Worm (Caenorhabditis elegans) whole organism, late embryonic: Measurements from ENCODE around the gene spp-21.

Source experiments
- C38D4.7 ChIP-seq: fragments of 200-800 bp; sonication (Bioruptor generic); optimal IDR thresholded peaks from 2 replicates; lab custom pipeline; 2018; ENCODE audit warnings: mild to moderate bottlenecking, missing genetic modification characterization, moderate library complexity, missing compliant biosample characterization
- K02D7.2 ChIP-seq: sonication (generic microtip); optimal IDR thresholded peaks from 2 replicates; lab custom pipeline; 2017; ENCODE audit warnings: mild to moderate bottlenecking, missing genetic modification characterization, missing compliant biosample characterization
- T23F11.4 ChIP-seq: fragments of 200-800 bp; sonication (Bioruptor generic); optimal IDR thresholded peaks from 2 replicates; lab custom pipeline; 2018; ENCODE audit warnings: mild to moderate bottlenecking, missing genetic modification characterization, missing compliant biosample characterization
- ama-1 ChIP-seq: fragments of 150-350 bp; optimal IDR thresholded peaks from 2 replicates; lab custom pipeline; 2014
- ceh-14 ChIP-seq: sonication (generic microtip); optimal IDR thresholded peaks from 2 replicates; lab custom pipeline; 2016; ENCODE audit warnings: missing genotype, missing genetic modification characterization, missing compliant biosample characterization
- ceh-19 ChIP-seq: fragments of 200-800 bp; sonication (Bioruptor generic); optimal IDR thresholded peaks from 2 replicates; lab custom pipeline; 2018; ENCODE audit warnings: mild to moderate bottlenecking, missing genetic modification characterization, missing compliant biosample characterization
- ceh-24 ChIP-seq: sonication (generic microtip); optimal IDR thresholded peaks from 2 replicates; lab custom pipeline; 2016; ENCODE audit warnings: mild to moderate bottlenecking, missing genetic modification characterization, missing compliant biosample characterization
- ceh-30 ChIP-seq: fragments of 150-350 bp; optimal IDR thresholded peaks from 2 replicates; lab custom pipeline; 2014; ENCODE audit warnings: missing biosample characterization, missing genetic modification characterization
- ceh-31 ChIP-seq: sonication (generic microtip); optimal IDR thresholded peaks from 2 replicates; lab custom pipeline; 2016; ENCODE audit warnings: missing genetic modification characterization, missing compliant biosample characterization
- ceh-45 ChIP-seq: fragments of 200-800 bp; sonication (Bioruptor generic); IDR thresholded peaks from 2 replicates; pipeline ENCODE4 v1.3.6; 2022; ENCODE audit warnings: missing genetic modification reagents, missing genetic modification characterization, missing compliant biosample characterization
- dmd-4 ChIP-seq: sonication (generic microtip); optimal IDR thresholded peaks from 2 replicates; lab custom pipeline; 2016; ENCODE audit warnings: borderline replicate concordance, missing genetic modification characterization, missing compliant biosample characterization
- elt-2 ChIP-seq: sonication (generic microtip); optimal IDR thresholded peaks from 2 replicates; lab custom pipeline; 2016; ENCODE audit warnings: missing genetic modification reagents, missing genetic modification characterization, missing compliant biosample characterization
- elt-4 ChIP-seq: sonication (generic microtip); optimal IDR thresholded peaks from 2 replicates; lab custom pipeline; 2016; ENCODE audit warnings: missing genetic modification characterization, missing compliant biosample characterization
- ets-4 ChIP-seq: sonication (generic microtip); optimal IDR thresholded peaks from 2 replicates; lab custom pipeline; 2016; ENCODE audit warnings: missing genetic modification characterization, missing compliant biosample characterization
- fkh-10 ChIP-seq: fragments of 150-350 bp; optimal IDR thresholded peaks from 2 replicates; lab custom pipeline; 2014; ENCODE audit warnings: missing biosample characterization, missing genetic modification reagents, missing genetic modification characterization
- fkh-6 ChIP-seq: sonication (generic microtip); optimal IDR thresholded peaks from 2 replicates; lab custom pipeline; 2016; ENCODE audit warnings: missing genetic modification characterization, missing compliant biosample characterization
- hlh-30 ChIP-seq: sonication (generic microtip); optimal IDR thresholded peaks from 2 replicates; lab custom pipeline; 2017; ENCODE audit warnings: antibody characterized with exemption, missing genetic modification characterization, missing compliant biosample characterization; ENCODE audit not compliant: insufficient read depth
- lim-6 ChIP-seq: sonication (generic microtip); optimal IDR thresholded peaks from 2 replicates; lab custom pipeline; 2016; ENCODE audit warnings: missing genetic modification characterization, missing compliant biosample characterization
- lin-11 ChIP-seq: fragments of 200-800 bp; sonication (Bioruptor generic); optimal IDR thresholded peaks from 2 replicates; lab custom pipeline; 2018; ENCODE audit warnings: mild to moderate bottlenecking, missing genetic modification characterization, missing compliant biosample characterization
- madf-2 ChIP-seq: sonication (generic microtip); optimal IDR thresholded peaks from 2 replicates; lab custom pipeline; 2017; ENCODE audit warnings: missing genetic modification characterization, missing compliant biosample characterization
- nfya-1 ChIP-seq: sonication (generic microtip); optimal IDR thresholded peaks from 2 replicates; lab custom pipeline; 2017; ENCODE audit warnings: missing genetic modification characterization, mild to moderate bottlenecking, missing compliant biosample characterization, antibody characterized with exemption, moderate library complexity
- nhr-232 ChIP-seq: sonication (generic microtip); optimal IDR thresholded peaks from 2 replicates; lab custom pipeline; 2016; ENCODE audit warnings: missing genetic modification characterization, missing compliant biosample characterization
- pag-3 ChIP-seq: sonication (generic microtip); optimal IDR thresholded peaks from 2 replicates; lab custom pipeline; 2016; ENCODE audit warnings: missing compliant biosample characterization, missing genetic modification characterization, borderline replicate concordance
- pat-9 ChIP-seq: fragments of 200-800 bp; sonication (Bioruptor generic); optimal IDR thresholded peaks from 2 replicates; lab custom pipeline; 2018; ENCODE audit warnings: mild to moderate bottlenecking, missing genetic modification characterization, moderate library complexity, missing compliant biosample characterization
- pha-2 ChIP-seq: sonication (generic microtip); optimal IDR thresholded peaks from 2 replicates; lab custom pipeline; 2017; ENCODE audit warnings: mild to moderate bottlenecking, missing genetic modification characterization, missing compliant biosample characterization
- pha-4 ChIP-seq: fragments of 150-350 bp; optimal IDR thresholded peaks from 2 replicates; lab custom pipeline; 2018; ENCODE audit warnings: missing biosample characterization, missing genetic modification reagents, missing genetic modification characterization
- pqm-1 ChIP-seq: sonication (generic microtip); optimal IDR thresholded peaks from 2 replicates; lab custom pipeline; 2016; ENCODE audit warnings: missing genetic modification characterization, missing compliant biosample characterization
- pros-1 ChIP-seq: fragments of 150-350 bp; optimal IDR thresholded peaks from 2 replicates; lab custom pipeline; 2014; ENCODE audit warnings: missing biosample characterization, missing genetic modification reagents, missing genetic modification characterization
- ref-2 ChIP-seq: sonication (generic microtip); optimal IDR thresholded peaks from 2 replicates; lab custom pipeline; 2016; ENCODE audit warnings: missing genetic modification characterization, missing compliant biosample characterization
- rnt-1 ChIP-seq: sonication (generic microtip); optimal IDR thresholded peaks from 2 replicates; lab custom pipeline; 2016; ENCODE audit warnings: missing genetic modification characterization, missing compliant biosample characterization
- sdc-2 ChIP-seq: sonication (generic microtip); optimal IDR thresholded peaks from 2 replicates; lab custom pipeline; 2016; ENCODE audit warnings: missing genotype, missing genetic modification characterization, missing compliant biosample characterization
- sox-4 ChIP-seq: sonication (generic microtip); optimal IDR thresholded peaks from 2 replicates; lab custom pipeline; 2017; ENCODE audit warnings: mild to moderate bottlenecking, missing genetic modification characterization, inconsistent platforms, missing compliant biosample characterization
- syd-9 ChIP-seq: sonication (generic microtip); optimal IDR thresholded peaks from 2 replicates; lab custom pipeline; 2016; ENCODE audit warnings: mild to moderate bottlenecking, missing genetic modification characterization, moderate library complexity, missing compliant biosample characterization
- tbx-2 ChIP-seq: sonication (generic microtip); optimal IDR thresholded peaks from 2 replicates; lab custom pipeline; 2016; ENCODE audit warnings: missing genetic modification characterization, missing compliant biosample characterization
- tbx-7 ChIP-seq: sonication (generic microtip); optimal IDR thresholded peaks from 2 replicates; lab custom pipeline; 2016; ENCODE audit warnings: missing genotype, missing genetic modification characterization, missing compliant biosample characterization
- ttx-3 ChIP-seq: sonication (generic microtip); optimal IDR thresholded peaks from 2 replicates; lab custom pipeline; 2016; ENCODE audit warnings: missing genetic modification reagents, missing genetic modification characterization, missing compliant biosample characterization
- unc-3 ChIP-seq, 2 experiments: fragments of 200-800 bp in 1 of 2; sonication (Bioruptor generic) in 1 of 2; sonication (generic microtip) in 1 of 2; conservative IDR thresholded peaks in 1 of 2; optimal IDR thresholded peaks in 1 of 2; 2 replicates each; pipeline versions ENCODE4 v1.3.6 to Lab custom; 2016 to 2022; ENCODE audit warnings: missing compliant biosample characterization in 2 of 2, missing genetic modification characterization in 2 of 2, missing genetic modification reagents in 1 of 2
- unc-42 ChIP-seq: sonication (generic microtip); optimal IDR thresholded peaks from 2 replicates; lab custom pipeline; 2016; ENCODE audit warnings: missing genotype, missing genetic modification characterization, missing compliant biosample characterization

spp-21 gene

DNA sequence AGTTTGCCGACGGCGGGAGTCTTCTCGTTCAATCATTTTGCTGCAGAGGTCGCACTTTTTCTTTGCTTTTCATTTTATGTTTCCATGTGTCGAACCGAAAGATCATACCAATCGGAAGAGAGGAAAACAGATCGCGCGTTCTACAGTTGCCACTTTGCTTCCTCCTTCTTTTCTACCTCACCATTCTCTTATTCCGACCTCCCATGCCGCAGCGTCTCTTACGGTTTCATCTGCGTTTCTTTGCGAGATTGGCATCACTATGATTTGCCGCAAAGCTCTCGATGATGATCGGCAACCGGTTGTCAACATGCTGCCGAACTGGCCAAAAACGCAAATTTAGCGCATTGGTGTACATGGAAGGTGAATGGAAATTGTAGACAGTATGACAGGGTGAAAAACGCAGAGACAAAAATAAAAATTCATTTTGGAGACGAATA is 15.8 kb upstream of the spp-21 start (continued):
- TF ChIP-seq nhr-232: no peak
- TF ChIP-seq ceh-30 (tag; lab: Kevin White, UChicago): no peak
- TF ChIP-seq hlh-30 (tag; lab: Kevin White, UChicago): no peak
- TF ChIP-seq madf-2 (tag; lab: Kevin White, UChicago): no peak
- TF ChIP-seq ceh-45: no peak
- TF ChIP-seq unc-3 (GFP tag; conservative IDR thresholded peaks at IDR 0.05; lab: Robert Waterston, UW): no peak
- TF ChIP-seq unc-3 (tag; optimal IDR thresholded peaks at IDR 0.05; lab: Kevin White, UChicago): no peak
- TF ChIP-seq sdc-2 (tag; lab: Kevin White, UChicago): no peak
- TF ChIP-seq pros-1 (tag; lab: Kevin White, UChicago): peak; percentile 13
- no peak for TF ChIP-seq K02D7.2
- TF ChIP-seq syd-9 (tag; lab: Kevin White, UChicago): no peak
- no peak for TF ChIP-seq pat-9 (tag; lab: Kevin White, UChicago)
- peak; percentile 38 for TF ChIP-seq ceh-31
- TF ChIP-seq sox-4 (tag; lab: Kevin White, UChicago): no peak
- peak; percentile 62 for TF ChIP-seq ref-2 (tag; lab: Kevin White, UChicago)
- peak; percentile 0 for TF ChIP-seq tbx-2
- TF ChIP-seq fkh-10 (GFP tag; lab: Kevin White, UChicago): no peak
- TF ChIP-seq lim-6: no peak
- TF ChIP-seq ama-1 (lab: Kevin White, UChicago): no peak
- no peak for TF ChIP-seq ceh-19 (GFP tag; lab: Kevin White, UChicago)
- peak; percentile 39 for TF ChIP-seq ets-4
- TF ChIP-seq, all 69 proteins: peak for 10

DNA sequence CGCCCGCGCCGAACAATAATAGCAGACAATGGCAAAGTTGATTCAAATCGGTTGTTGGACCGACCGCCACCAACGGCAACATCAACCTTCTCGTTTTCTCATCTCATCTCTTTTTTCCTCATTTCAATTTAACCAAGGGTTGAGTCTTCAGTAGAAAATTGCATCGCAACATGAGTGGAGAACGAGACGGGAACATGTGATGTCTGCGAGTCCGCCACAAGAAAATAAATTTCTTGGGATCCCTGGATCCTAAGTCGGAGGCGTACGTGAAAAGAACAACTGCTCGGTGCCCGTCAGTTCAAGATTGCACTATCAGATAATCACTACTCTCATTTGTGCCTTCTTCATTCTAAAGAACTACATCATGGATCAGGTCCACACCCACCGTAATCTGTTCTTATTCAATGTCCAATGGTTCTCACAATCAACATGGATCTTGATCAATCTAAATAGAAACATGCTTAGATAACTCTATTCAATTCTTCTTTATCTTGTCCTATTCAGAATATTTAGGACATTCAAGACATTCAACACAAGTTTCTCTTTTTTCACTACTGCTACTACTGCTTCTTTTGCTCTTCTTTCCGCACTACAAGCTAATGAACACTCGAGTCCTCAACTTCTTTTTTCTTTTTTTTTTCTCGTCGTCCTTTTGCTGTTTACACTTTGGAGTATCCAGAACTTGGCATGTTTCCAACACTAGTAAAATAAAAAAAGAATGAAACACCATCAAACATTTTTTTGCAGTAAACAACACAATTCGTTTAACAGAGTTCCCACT is 15.1 kb upstream of the spp-21 start:
- no peak for TF ChIP-seq K02D7.2
- TF ChIP-seq hlh-30 (tag; lab: Kevin White, UChicago): peak; percentile 30

DNA sequence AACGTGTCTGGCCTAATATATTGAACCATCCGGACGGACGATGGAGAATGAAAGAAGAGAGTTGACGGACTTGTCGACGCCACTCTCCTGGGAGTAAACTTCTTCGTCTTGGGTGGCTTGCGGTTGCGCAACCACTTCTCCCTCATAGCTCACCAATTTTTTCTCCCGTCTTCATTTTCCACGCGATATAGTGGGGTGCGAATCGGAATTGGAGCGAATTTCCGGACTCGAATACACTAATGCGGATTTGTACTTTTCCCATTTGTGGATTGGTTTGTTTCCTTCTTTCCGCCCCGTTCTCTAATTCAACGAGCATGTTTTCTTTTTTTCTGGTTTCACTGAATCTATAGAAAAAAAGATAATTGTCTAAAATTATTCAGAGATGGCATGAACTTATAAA is 14.2 kb upstream of the spp-21 start:
- TF ChIP-seq fkh-6 (tag; lab: Kevin White, UChicago) (no peak), pha-4 (no peak), ceh-31 (peak; percentile 46), rnt-1 (tag; lab: Kevin White, UChicago) (no peak), lin-11 (tag; lab: Kevin White, UChicago) (no peak), pqm-1 (tag; lab: Kevin White, UChicago) (no peak), unc-42 (tag; lab: Kevin White, UChicago) (peak; percentile 34), pha-2 (tag; lab: Kevin White, UChicago) (no peak)

DNA sequence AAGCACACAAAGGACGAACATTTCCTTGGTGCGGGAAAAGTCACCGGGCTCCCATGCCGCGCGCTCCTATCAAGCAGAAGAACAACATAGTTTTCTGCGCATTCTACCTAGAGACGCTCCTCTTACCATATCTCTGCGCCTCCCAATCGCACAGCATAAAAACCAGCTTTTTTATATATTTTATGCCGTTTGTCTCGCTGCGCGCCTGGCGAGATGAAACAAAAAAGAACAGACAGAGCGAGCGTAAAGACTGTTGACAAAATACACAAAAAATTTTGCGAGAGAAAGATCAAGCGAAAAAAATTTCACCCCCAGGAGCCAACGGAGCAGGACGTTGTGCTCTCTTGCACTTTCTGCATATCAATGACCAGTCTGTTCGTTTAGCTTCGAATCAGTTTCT is 12.2 kb upstream of the spp-21 start:
- TF ChIP-seq elt-2 (tag; lab: Kevin White, UChicago): no peak
- TF ChIP-seq ceh-24 (tag; lab: Kevin White, UChicago): no peak
- no peak for TF ChIP-seq pag-3 (tag; lab: Kevin White, UChicago)
- no peak for TF ChIP-seq tbx-7 (tag; lab: Kevin White, UChicago)
- no peak for TF ChIP-seq pat-9 (tag; lab: Kevin White, UChicago)
- TF ChIP-seq hlh-30 (tag; lab: Kevin White, UChicago): no peak
- TF ChIP-seq T23F11.4: no peak
- no peak for TF ChIP-seq ceh-14 (tag; lab: Kevin White, UChicago)
- TF ChIP-seq ttx-3: no peak
- TF ChIP-seq C38D4.7 (GFP tag; lab: Kevin White, UChicago): no peak
- no peak for TF ChIP-seq rnt-1 (tag; lab: Kevin White, UChicago)
- no peak for TF ChIP-seq nfya-1 (tag; lab: Kevin White, UChicago)
- no peak for TF ChIP-seq pha-2 (tag; lab: Kevin White, UChicago)
- no peak for TF ChIP-seq dmd-4 (tag; lab: Kevin White, UChicago)
- TF ChIP-seq ref-2 (tag; lab: Kevin White, UChicago): no peak
- no peak for TF ChIP-seq sox-4 (tag; lab: Kevin White, UChicago)
- no peak for TF ChIP-seq elt-4 (tag; lab: Kevin White, UChicago)
- TF ChIP-seq ceh-19 (GFP tag; lab: Kevin White, UChicago): no peak
